Worm (Caenorhabditis elegans) whole organism, late embryonic: ENCODE data around the gene T24H7.9.

Source experiments
- ceh-31 ChIP-seq: sonication (generic microtip); optimal IDR thresholded peaks from 2 replicates; lab custom pipeline; 2016; ENCODE audit warnings: missing genetic modification characterization, missing compliant biosample characterization
- ceh-9 ChIP-seq: sonication (generic microtip); optimal IDR thresholded peaks from 2 replicates; lab custom pipeline; 2016; ENCODE audit warnings: mild to moderate bottlenecking, missing genetic modification characterization, inconsistent platforms, missing compliant biosample characterization
- elt-2 ChIP-seq: sonication (generic microtip); optimal IDR thresholded peaks from 2 replicates; lab custom pipeline; 2016; ENCODE audit warnings: missing genetic modification reagents, missing genetic modification characterization, missing compliant biosample characterization
- nfya-1 ChIP-seq: sonication (generic microtip); optimal IDR thresholded peaks from 2 replicates; lab custom pipeline; 2017; ENCODE audit warnings: missing genetic modification characterization, mild to moderate bottlenecking, missing compliant biosample characterization, antibody characterized with exemption, moderate library complexity
- nhr-11 ChIP-seq: fragments of 150-350 bp; optimal IDR thresholded peaks from 2 replicates; lab custom pipeline; 2014; ENCODE audit warnings: missing biosample characterization, missing genetic modification characterization
- pha-2 ChIP-seq: sonication (generic microtip); optimal IDR thresholded peaks from 2 replicates; lab custom pipeline; 2017; ENCODE audit warnings: mild to moderate bottlenecking, missing genetic modification characterization, missing compliant biosample characterization
- sox-4 ChIP-seq: sonication (generic microtip); optimal IDR thresholded peaks from 2 replicates; lab custom pipeline; 2017; ENCODE audit warnings: mild to moderate bottlenecking, missing genetic modification characterization, inconsistent platforms, missing compliant biosample characterization

- no peak for TF ChIP-seq nfya-1
- no peak for TF ChIP-seq elt-2 (tag; lab: Kevin White, UChicago)
- no peak for TF ChIP-seq nhr-11
- no peak for TF ChIP-seq ceh-9 (tag; lab: Kevin White, UChicago)
- no peak for TF ChIP-seq ceh-31 (tag; lab: Kevin White, UChicago)
- TF ChIP-seq pha-2 (tag; lab: Kevin White, UChicago), result no peak
- TF ChIP-seq sox-4, result no peak
Measured at ce11 chrII:6248029-6248428, 12.7 kb upstream of the T24H7.9 start.
